Fruit fly (Drosophila melanogaster) whole organism, embryonic: Measurements from ENCODE around the gene Alp13.
A peak's percentile ranks its signal among the peaks of the same experiment; 100 is the strongest.

ENCODE experiments used
- Ada2b ChIP-seq: fragments of 200-800 bp; sonication (Bioruptor generic); IDR thresholded peaks from 2 replicates; pipeline ENCODE4 v1.3.6; 2022; ENCODE audit warnings: missing biosample characterization, missing genetic modification characterization
- B-H1 ChIP-seq: fragments of 200-800 bp; sonication (Bioruptor generic); IDR thresholded peaks from 3 replicates; pipeline ENCODE4 v1.3.6; 2022; ENCODE audit warnings: missing biosample characterization, missing genetic modification characterization
- B-H2 ChIP-seq: fragments of 200-800 bp; sonication (Bioruptor generic); optimal IDR thresholded peaks from 2 replicates; lab custom pipeline; 2018; ENCODE audit warnings: missing biosample characterization, mild to moderate bottlenecking, missing genetic modification characterization
- Blimp-1 ChIP-seq: fragments of 200-800 bp; sonication (Bioruptor generic); optimal IDR thresholded peaks from 3 replicates; lab custom pipeline; 2018; ENCODE audit warnings: missing biosample characterization, missing genetic modification characterization, mild to moderate bottlenecking, moderate library complexity, missing genetic modification reagents
- BtbVII ChIP-seq: fragments of 200-800 bp; sonication (Bioruptor generic); optimal IDR thresholded peaks from 3 replicates; lab custom pipeline; 2017; ENCODE audit warnings: missing biosample characterization, mild to moderate bottlenecking, missing genetic modification characterization
- CG10543 ChIP-seq: fragments of 200-800 bp; sonication (Bioruptor generic); optimal IDR thresholded peaks from 3 replicates; lab custom pipeline; 2017; ENCODE audit warnings: missing biosample characterization, mild to moderate bottlenecking, missing genetic modification characterization, moderate library complexity
- CG11085 ChIP-seq: fragments of 200-800 bp; sonication (Bioruptor generic); IDR thresholded peaks from 2 replicates; pipeline ENCODE4 v1.3.6; 2022; ENCODE audit warnings: missing biosample characterization, missing genetic modification characterization
- CG12659 ChIP-seq: fragments of 200-800 bp; sonication (Bioruptor generic); optimal IDR thresholded peaks from 3 replicates; lab custom pipeline; 2017; ENCODE audit warnings: mild to moderate bottlenecking, missing biosample characterization, missing genetic modification reagents, missing genetic modification characterization
- CG15514 ChIP-seq: fragments of 200-800 bp; sonication (Bioruptor generic); optimal IDR thresholded peaks from 3 replicates; lab custom pipeline; 2017; ENCODE audit warnings: missing biosample characterization, missing genetic modification characterization, mild to moderate bottlenecking, moderate library complexity, missing genetic modification reagents
- CG15696 ChIP-seq: fragments of 200-800 bp; sonication (Bioruptor generic); optimal IDR thresholded peaks from 2 replicates; lab custom pipeline; 2019; ENCODE audit warnings: missing biosample characterization, mild to moderate bottlenecking, missing genetic modification characterization, moderate library complexity
- CG16863 ChIP-seq: fragments of 200-800 bp; sonication (Bioruptor generic); optimal IDR thresholded peaks from 3 replicates; lab custom pipeline; 2016; ENCODE audit warnings: missing biosample characterization, missing genetic modification characterization
- CG17568 ChIP-seq: fragments of 200-800 bp; sonication (Bioruptor generic); optimal IDR thresholded peaks from 2 replicates; lab custom pipeline; 2018; ENCODE audit warnings: missing biosample characterization, mild to moderate bottlenecking, missing genetic modification characterization, moderate library complexity
- CG17612 ChIP-seq: fragments of 200-800 bp; sonication (Bioruptor generic); IDR thresholded peaks from 2 replicates; pipeline ENCODE4 v1.3.6; 2022; ENCODE audit warnings: missing biosample characterization, missing genetic modification characterization
- CG17829 ChIP-seq: fragments of 200-800 bp; optimal IDR thresholded peaks from 2 replicates; lab custom pipeline; 2019; ENCODE audit warnings: missing biosample characterization, mild to moderate bottlenecking, missing genetic modification characterization, moderate library complexity
- CG18619 ChIP-seq: fragments of 200-800 bp; sonication (Bioruptor generic); optimal IDR thresholded peaks from 3 replicates; lab custom pipeline; 2017; ENCODE audit warnings: missing biosample characterization, mild to moderate bottlenecking, missing genetic modification characterization
- CG3065 ChIP-seq: fragments of 200-800 bp; sonication (Bioruptor generic); optimal IDR thresholded peaks from 2 replicates; lab custom pipeline; 2016; ENCODE audit warnings: missing biosample characterization, missing genetic modification characterization
- CG33557 ChIP-seq: fragments of 200-800 bp; sonication (Bioruptor generic); optimal IDR thresholded peaks from 2 replicates; lab custom pipeline; 2019; ENCODE audit warnings: missing biosample characterization, mild to moderate bottlenecking, missing genetic modification characterization, moderate library complexity
- CG5180 ChIP-seq: fragments of 200-800 bp; sonication (Bioruptor generic); optimal IDR thresholded peaks from 3 replicates; lab custom pipeline; 2017; ENCODE audit warnings: missing biosample characterization, missing genetic modification characterization, mild to moderate bottlenecking, moderate library complexity, missing genetic modification reagents
- CG7745 ChIP-seq: fragments of 200-800 bp; sonication (Bioruptor generic); optimal IDR thresholded peaks from 2 replicates; lab custom pipeline; 2018; ENCODE audit warnings: missing biosample characterization, mild to moderate bottlenecking, missing genetic modification characterization, moderate library complexity
- CG9437 ChIP-seq: fragments of 200-800 bp; sonication (Bioruptor generic); optimal IDR thresholded peaks from 2 replicates; lab custom pipeline; 2018; ENCODE audit warnings: missing biosample characterization, mild to moderate bottlenecking, missing genetic modification characterization
- CTCF ChIP-seq: fragments of 200-800 bp; sonication (Bioruptor generic); optimal IDR thresholded peaks from 2 replicates; lab custom pipeline; 2017; ENCODE audit warnings: missing biosample characterization, mild to moderate bottlenecking, missing genetic modification characterization, moderate library complexity
- CrebB ChIP-seq: fragments of 200-800 bp; sonication (Bioruptor generic); optimal IDR thresholded peaks from 3 replicates; lab custom pipeline; 2018; ENCODE audit warnings: missing biosample characterization, mild to moderate bottlenecking, missing genetic modification characterization
- Dll ChIP-seq: fragments of 200-800 bp; sonication (Bioruptor generic); IDR thresholded peaks from 4 replicates; pipeline ENCODE4 v1.3.6; 2022; ENCODE audit warnings: missing biosample characterization, missing genetic modification characterization; ENCODE audit not compliant: partially characterized antibody
- HLHmδ ChIP-seq: fragments of 200-800 bp; sonication (Bioruptor generic); optimal IDR thresholded peaks from 2 replicates; lab custom pipeline; 2018; ENCODE audit warnings: missing biosample characterization, mild to moderate bottlenecking, missing genetic modification characterization, moderate library complexity
- Lpt ChIP-seq: fragments of >200 bp; optimal IDR thresholded peaks from 2 replicates; lab custom pipeline; 2018; ENCODE audit warnings: missing biosample characterization, missing genetic modification characterization
- Myb ChIP-seq: fragments of 200-800 bp; sonication (Bioruptor generic); optimal IDR thresholded peaks from 2 replicates; lab custom pipeline; 2016; ENCODE audit warnings: missing biosample characterization, missing genetic modification characterization
- NK7.1 ChIP-seq: fragments of 200-800 bp; sonication (Bioruptor generic); optimal IDR thresholded peaks from 3 replicates; lab custom pipeline; 2016; ENCODE audit warnings: missing biosample characterization, missing genetic modification characterization
- Oaz ChIP-seq: fragments of 200-800 bp; sonication (Bioruptor generic); IDR thresholded peaks from 2 replicates; pipeline ENCODE4 v1.3.6; 2022; ENCODE audit warnings: missing biosample characterization, missing genetic modification characterization
- Pdp1 ChIP-seq, 2 experiments: fragments of 200-800 bp; sonication (Bioruptor generic); optimal IDR thresholded peaks; 3 replicates each; lab custom pipeline; 2016; ENCODE audit warnings: missing biosample characterization in 2 of 2, missing genetic modification characterization in 2 of 2, mild to moderate bottlenecking in 1 of 2, moderate library complexity in 1 of 2
- ab ChIP-seq: fragments of 200-800 bp; sonication (Bioruptor generic); optimal IDR thresholded peaks from 2 replicates; lab custom pipeline; 2016; ENCODE audit warnings: missing biosample characterization, missing genetic modification characterization
- abd-A ChIP-seq: fragments of 200-800 bp; sonication (Bioruptor generic); optimal IDR thresholded peaks from 3 replicates; lab custom pipeline; 2019; ENCODE audit warnings: missing biosample characterization, mild to moderate bottlenecking, missing genetic modification characterization, moderate library complexity
- ash1 ChIP-seq: fragments of 200-800 bp; sonication (Bioruptor generic); optimal IDR thresholded peaks from 2 replicates; lab custom pipeline; 2018; ENCODE audit warnings: missing biosample characterization, mild to moderate bottlenecking, missing genetic modification characterization
- br ChIP-seq: fragments of >200 bp; optimal IDR thresholded peaks from 2 replicates; lab custom pipeline; 2017
- btn ChIP-seq: fragments of 200-800 bp; sonication (Bioruptor generic); optimal IDR thresholded peaks from 2 replicates; lab custom pipeline; 2016; ENCODE audit warnings: missing biosample characterization, missing genetic modification characterization
- chn ChIP-seq: fragments of 200-800 bp; sonication (Bioruptor generic); optimal IDR thresholded peaks from 2 replicates; lab custom pipeline; 2016; ENCODE audit warnings: missing biosample characterization, missing genetic modification characterization
- dpn ChIP-seq, 2 experiments: fragments of 200-800 bp; sonication (Bioruptor generic); optimal IDR thresholded peaks; 3 replicates each; lab custom pipeline; 2016; ENCODE audit warnings: missing biosample characterization in 2 of 2, missing genetic modification characterization in 2 of 2
- eve ChIP-seq, 2 experiments: fragments of >200 bp; optimal IDR thresholded peaks; 2 replicates each; lab custom pipeline; 2017; ENCODE audit warnings: missing biosample characterization in 2 of 2, missing genetic modification characterization in 2 of 2
- fru ChIP-seq: fragments of >200 bp; optimal IDR thresholded peaks from 2 replicates; lab custom pipeline; 2017
- ftz-f1 ChIP-seq: fragments of 200-800 bp; sonication (Bioruptor generic); optimal IDR thresholded peaks from 2 replicates; lab custom pipeline; 2016; ENCODE audit warnings: missing biosample characterization, missing genetic modification characterization
- gce ChIP-seq: fragments of 200-800 bp; sonication (Bioruptor generic); IDR thresholded peaks from 3 replicates; pipeline ENCODE4 v1.3.6; 2022; ENCODE audit warnings: missing biosample characterization, missing genetic modification characterization
- ind ChIP-seq: fragments of 200-800 bp; sonication (Bioruptor generic); optimal IDR thresholded peaks from 3 replicates; lab custom pipeline; 2016; ENCODE audit warnings: missing biosample characterization, missing genetic modification characterization
- oc ChIP-seq: fragments of 200-800 bp; sonication (Bioruptor generic); optimal IDR thresholded peaks from 2 replicates; lab custom pipeline; 2018; ENCODE audit warnings: missing biosample characterization, mild to moderate bottlenecking, missing genetic modification characterization, moderate library complexity
- pb ChIP-seq: fragments of 200-800 bp; sonication (Bioruptor generic); optimal IDR thresholded peaks from 3 replicates; lab custom pipeline; 2016; ENCODE audit warnings: missing biosample characterization, missing genetic modification characterization
- pfk ChIP-seq: fragments of 200-800 bp; sonication (Bioruptor generic); optimal IDR thresholded peaks from 2 replicates; lab custom pipeline; 2018; ENCODE audit warnings: missing biosample characterization, mild to moderate bottlenecking, missing genetic modification characterization, moderate library complexity
- row ChIP-seq: fragments of 200-800 bp; sonication (Bioruptor generic); IDR thresholded peaks from 3 replicates; pipeline ENCODE4 v1.3.6; 2022; ENCODE audit warnings: missing biosample characterization, missing genetic modification characterization
- scrt ChIP-seq: fragments of 200-800 bp; sonication (Bioruptor generic); optimal IDR thresholded peaks from 2 replicates; lab custom pipeline; 2018; ENCODE audit warnings: missing biosample characterization, mild to moderate bottlenecking, missing genetic modification characterization, moderate library complexity
- tgo ChIP-seq: fragments of 200-800 bp; sonication (Bioruptor generic); IDR thresholded peaks from 3 replicates; pipeline ENCODE4 v1.3.6; 2022; ENCODE audit warnings: missing biosample characterization, missing genetic modification characterization
- tio ChIP-seq: fragments of 200-800 bp; sonication (Bioruptor generic); optimal IDR thresholded peaks from 2 replicates; lab custom pipeline; 2017; ENCODE audit warnings: missing biosample characterization, missing genetic modification characterization, inconsistent platforms
- unc-4 ChIP-seq: fragments of 200-800 bp; sonication (Bioruptor generic); IDR thresholded peaks from 2 replicates; pipeline ENCODE4 v1.3.6; 2022; ENCODE audit warnings: missing biosample characterization, missing genetic modification characterization; ENCODE audit not compliant: partially characterized antibody
- wor ChIP-seq: fragments of 200-800 bp; sonication (Bioruptor generic); IDR thresholded peaks from 2 replicates; pipeline ENCODE4 v1.3.6; 2022; ENCODE audit warnings: missing biosample characterization, missing genetic modification characterization
- z ChIP-seq: fragments of 200-800 bp; sonication (Bioruptor generic); IDR thresholded peaks from 3 replicates; pipeline ENCODE4 v1.3.6; 2022; ENCODE audit warnings: missing biosample characterization, missing genetic modification characterization
- zen ChIP-seq: fragments of 200-800 bp; sonication (Bioruptor generic); optimal IDR thresholded peaks from 3 replicates; lab custom pipeline; 2018; ENCODE audit warnings: missing biosample characterization, mild to moderate bottlenecking, missing genetic modification characterization, moderate library complexity
- zf30C ChIP-seq: fragments of 200-800 bp; sonication (Bioruptor generic); optimal IDR thresholded peaks from 3 replicates; lab custom pipeline; 2018; ENCODE audit warnings: missing biosample characterization, mild to moderate bottlenecking, missing genetic modification characterization

The Alp13 gene

dm6 chr3R:10045343-10045742, 29.8 kb downstream of the Alp13 start, which contains the start of the genes CG11722 and mtTFB2 (continued):
- TF ChIP-seq tgo (GFP tag; lab: Robert Waterston, UW) = no peak
- TF ChIP-seq zf30C (GFP tag; lab: Kevin White, UChicago) = no peak
- TF ChIP-seq CG11085 (GFP tag; lab: Robert Waterston, UW) = no peak
- no peak for TF ChIP-seq B-H2 (GFP tag; lab: Kevin White, UChicago)
- no peak for TF ChIP-seq Myb (GFP tag; lab: Kevin White, UChicago)
- no peak for TF ChIP-seq wor (GFP tag; lab: Robert Waterston, UW)
- TF ChIP-seq CG5180 (GFP tag; lab: Kevin White, UChicago) = no peak
- no peak for TF ChIP-seq fru (lab: Kevin White, UChicago)
- peak; percentile 8 for TF ChIP-seq zen (tag; lab: Kevin White, UChicago)
- no peak for TF ChIP-seq ab
- TF ChIP-seq CrebB (tag; lab: Kevin White, UChicago) = no peak
- TF ChIP-seq CG7745 (tag; lab: Kevin White, UChicago) = no peak
- no peak for TF ChIP-seq Oaz
- peak; percentile 60 for TF ChIP-seq unc-4 (GFP tag; lab: Robert Waterston, UW)
- no peak for TF ChIP-seq ind (GFP tag; lab: Kevin White, UChicago)
- no peak for TF ChIP-seq B-H1 (GFP tag; lab: Robert Waterston, UW)
- TF ChIP-seq Pdp1 (GFP tag; optimal IDR thresholded peaks at IDR 0.05; lab: Kevin White, UChicago) = peak in 1 of 2 experiments; percentile 84
- TF ChIP-seq CG15696 (tag; lab: Kevin White, UChicago) = no peak
- no peak for TF ChIP-seq CTCF (GFP tag; lab: Kevin White, UChicago)
- no peak for TF ChIP-seq abd-A
- TF ChIP-seq CG3065 = no peak
- no peak for TF ChIP-seq row (GFP tag; lab: Robert Waterston, UW)
- TF ChIP-seq pfk (GFP tag; lab: Kevin White, UChicago) = no peak
- TF ChIP-seq CG18619 = no peak
- TF ChIP-seq CG12659 (GFP tag; lab: Kevin White, UChicago) = no peak
- peak; percentile 90 for TF ChIP-seq scrt (GFP tag; lab: Kevin White, UChicago)
- TF ChIP-seq tio (GFP tag; lab: Kevin White, UChicago) = no peak
- no peak for TF ChIP-seq NK7.1 (GFP tag; lab: Kevin White, UChicago)
- TF ChIP-seq z (GFP tag; lab: Robert Waterston, UW) = no peak
- TF ChIP-seq CG9437 (GFP tag; lab: Kevin White, UChicago) = no peak
- TF ChIP-seq pb (GFP tag; lab: Kevin White, UChicago) = no peak
- TF ChIP-seq CG10543 = no peak
- no peak for TF ChIP-seq CG33557 (GFP tag; lab: Kevin White, UChicago)
- no peak for TF ChIP-seq oc (tag; lab: Kevin White, UChicago)
- no peak for TF ChIP-seq CG16863 (GFP tag; lab: Kevin White, UChicago)
- TF ChIP-seq Blimp-1 = no peak
- TF ChIP-seq eve (GFP tag; optimal IDR thresholded peaks at IDR 0.05; lab: Kevin White, UChicago) = no peak
- TF ChIP-seq Lpt = no peak
- TF ChIP-seq CG15514 (GFP tag; lab: Kevin White, UChicago) = peak; percentile 45
- TF ChIP-seq Dll = peak; percentile 72
- TF ChIP-seq CG17829 (tag; lab: Kevin White, UChicago) = no peak
- TF ChIP-seq ftz-f1 (GFP tag; lab: Kevin White, UChicago) = no peak
- no peak for TF ChIP-seq ash1 (GFP tag; lab: Kevin White, UChicago)
- TF ChIP-seq dpn (GFP tag; optimal IDR thresholded peaks at IDR 0.05; lab: Kevin White, UChicago) = no peak
- no peak for TF ChIP-seq btn (GFP tag; lab: Kevin White, UChicago)
- TF ChIP-seq CG17568 = no peak
- TF ChIP-seq CG17612 (GFP tag; lab: Robert Waterston, UW) = no peak
- no peak for TF ChIP-seq gce (GFP tag; lab: Robert Waterston, UW)
- no peak for TF ChIP-seq br
- no peak for TF ChIP-seq Ada2b (GFP tag; lab: Robert Waterston, UW)
- TF ChIP-seq HLHmδ = no peak
- TF ChIP-seq BtbVII = no peak
- no peak for TF ChIP-seq chn (GFP tag; lab: Kevin White, UChicago)
